Worm (Caenorhabditis elegans) whole organism, late embryonic: ENCODE results near the gene anmt-2.

Source experiments
- F13H6.1 ChIP-seq: sonication (generic microtip); optimal IDR thresholded peaks from 2 replicates; lab custom pipeline; 2016; ENCODE audit warnings: missing genetic modification characterization, missing compliant biosample characterization
- ceh-2 ChIP-seq: sonication (generic microtip); optimal IDR thresholded peaks from 2 replicates; lab custom pipeline; 2016; ENCODE audit warnings: missing genotype, missing genetic modification characterization, missing compliant biosample characterization
- elt-2 ChIP-seq: sonication (generic microtip); optimal IDR thresholded peaks from 2 replicates; lab custom pipeline; 2016; ENCODE audit warnings: missing genetic modification reagents, missing genetic modification characterization, missing compliant biosample characterization
- fkh-10 ChIP-seq: fragments of 150-350 bp; optimal IDR thresholded peaks from 2 replicates; lab custom pipeline; 2014; ENCODE audit warnings: missing biosample characterization, missing genetic modification reagents, missing genetic modification characterization
- lin-11 ChIP-seq: fragments of 200-800 bp; sonication (Bioruptor generic); optimal IDR thresholded peaks from 2 replicates; lab custom pipeline; 2018; ENCODE audit warnings: mild to moderate bottlenecking, missing genetic modification characterization, missing compliant biosample characterization
- nhr-11 ChIP-seq: fragments of 150-350 bp; optimal IDR thresholded peaks from 2 replicates; lab custom pipeline; 2014; ENCODE audit warnings: missing biosample characterization, missing genetic modification characterization
- npax-4 ChIP-seq: sonication (generic microtip); optimal IDR thresholded peaks from 2 replicates; lab custom pipeline; 2016; ENCODE audit warnings: missing genetic modification characterization, missing compliant biosample characterization
- odd-2 ChIP-seq: sonication (generic microtip); optimal IDR thresholded peaks from 2 replicates; lab custom pipeline; 2017; ENCODE audit warnings: antibody characterized with exemption, mild to moderate bottlenecking, missing genetic modification characterization, missing compliant biosample characterization
- pax-1 ChIP-seq: fragments of 150-350 bp; optimal IDR thresholded peaks from 2 replicates; lab custom pipeline; 2014; ENCODE audit warnings: missing biosample characterization, missing genetic modification characterization

DNA sequence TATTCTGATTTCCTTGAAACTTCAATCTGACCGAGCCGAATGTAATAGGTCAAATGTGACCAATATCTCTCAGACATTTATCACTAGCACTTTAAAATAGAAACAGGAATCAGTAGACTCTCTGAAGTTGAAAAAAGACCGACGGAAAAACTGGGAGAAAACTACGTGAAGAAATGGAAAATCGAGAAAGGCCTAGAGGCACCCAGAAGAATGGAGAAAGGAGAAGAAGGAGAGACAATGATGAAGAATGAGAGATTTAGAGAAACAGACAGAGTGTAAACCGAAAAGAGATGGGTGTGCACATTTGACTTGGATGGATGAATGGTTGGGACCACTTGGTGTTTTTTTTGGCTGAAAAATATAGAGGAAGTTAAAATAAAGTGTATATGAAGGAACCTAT lies 12.5 kb upstream of the anmt-2 start:
- TF ChIP-seq fkh-10 (GFP tag; lab: Kevin White, UChicago) (no peak), F13H6.1 (tag; lab: Kevin White, UChicago) (no peak), npax-4 (tag; lab: Kevin White, UChicago) (no peak), odd-2 (tag; lab: Kevin White, UChicago) (no peak), nhr-11 (tag; lab: Kevin White, UChicago) (no peak), elt-2 (tag; lab: Kevin White, UChicago) (no peak), pax-1 (peak; percentile 72), ceh-2 (no peak), lin-11 (no peak)
